Worm (Caenorhabditis elegans) whole organism, midembryonic: ENCODE measurements around the gene Y97E10B.1.

Experiments used
- T22C8.4 ChIP-seq: fragments of 200-800 bp; sonication (Bioruptor generic); IDR thresholded peaks from 2 replicates; pipeline ENCODE4 v1.3.6; 2022; ENCODE audit warnings: missing genetic modification characterization, missing compliant biosample characterization
- cog-1 ChIP-seq: sonication (generic microtip); optimal IDR thresholded peaks from 2 replicates; lab custom pipeline; 2016; ENCODE audit warnings: missing genetic modification characterization, missing compliant biosample characterization
- flt-1 ChIP-seq: fragments of 200-800 bp; sonication (Bioruptor generic); IDR thresholded peaks from 2 replicates; pipeline ENCODE4 v1.3.6; 2022; ENCODE audit warnings: missing genetic modification characterization, missing compliant biosample characterization
- klf-2 ChIP-seq: fragments of 200-800 bp; sonication (Bioruptor generic); conservative IDR thresholded peaks from 2 replicates; pipeline ENCODE4 v1.3.6; 2022; ENCODE audit warnings: missing genetic modification reagents, missing genetic modification characterization, missing compliant biosample characterization
- med-1 ChIP-seq: sonication (generic microtip); optimal IDR thresholded peaks from 2 replicates; lab custom pipeline; 2017; ENCODE audit warnings: missing genetic modification characterization, mild to moderate bottlenecking, missing compliant biosample characterization, antibody characterized with exemption, missing genetic modification reagents; ENCODE audit not compliant: insufficient read depth
- ref-1 ChIP-seq: fragments of 200-800 bp; sonication (Bioruptor generic); conservative IDR thresholded peaks from 2 replicates; pipeline ENCODE4 v1.3.6; 2022; ENCODE audit warnings: missing genetic modification reagents, missing genetic modification characterization, missing compliant biosample characterization
- tab-1 ChIP-seq: fragments of 200-800 bp; sonication (Bioruptor generic); IDR thresholded peaks from 2 replicates; pipeline ENCODE4 v1.3.6; 2022; ENCODE audit warnings: missing genetic modification characterization, missing compliant biosample characterization
- ztf-23 ChIP-seq: fragments of 200-800 bp; sonication (Bioruptor generic); IDR thresholded peaks from 2 replicates; pipeline ENCODE4 v1.3.6; 2022; ENCODE audit warnings: missing genetic modification reagents, missing genetic modification characterization, missing compliant biosample characterization
- ztf-29 ChIP-seq: fragments of 200-800 bp; sonication (Bioruptor generic); IDR thresholded peaks from 2 replicates; pipeline ENCODE4 v1.3.6; 2022; ENCODE audit warnings: missing genetic modification reagents, missing genetic modification characterization, missing compliant biosample characterization

Gene Y97E10B.1

ce11 chrV:7937152-7937551 is 6.5 kb upstream of the Y97E10B.1 start, which contains the start of gene srsx-3:
Gene srsx-3 (minus strand): TSS chrV:7937252.
- TF ChIP-seq tab-1 (no peak), T22C8.4 (no peak), ztf-23 (GFP tag; lab: Robert Waterston, UW) (no peak), med-1 (GFP tag; lab: Kevin White, UChicago) (no peak), ref-1 (GFP tag; lab: Robert Waterston, UW) (no peak), flt-1 (no peak), klf-2 (GFP tag; lab: Robert Waterston, UW) (no peak), ztf-29 (GFP tag; lab: Robert Waterston, UW) (no peak), cog-1 (no peak)

ce11 chrV:7940299-7940698 is 3.4 kb upstream of the Y97E10B.1 start, which contains the start of gene srt-53:
Gene srt-53 (minus strand): TSS chrV:7940399.
- TF ChIP-seq ztf-29 (GFP tag; lab: Robert Waterston, UW) (no peak), med-1 (GFP tag; lab: Kevin White, UChicago) (no peak), ztf-23 (GFP tag; lab: Robert Waterston, UW) (no peak), T22C8.4 (no peak), cog-1 (no peak), ref-1 (GFP tag; lab: Robert Waterston, UW) (no peak), klf-2 (GFP tag; lab: Robert Waterston, UW) (no peak), tab-1 (no peak), flt-1 (no peak)

DNA sequence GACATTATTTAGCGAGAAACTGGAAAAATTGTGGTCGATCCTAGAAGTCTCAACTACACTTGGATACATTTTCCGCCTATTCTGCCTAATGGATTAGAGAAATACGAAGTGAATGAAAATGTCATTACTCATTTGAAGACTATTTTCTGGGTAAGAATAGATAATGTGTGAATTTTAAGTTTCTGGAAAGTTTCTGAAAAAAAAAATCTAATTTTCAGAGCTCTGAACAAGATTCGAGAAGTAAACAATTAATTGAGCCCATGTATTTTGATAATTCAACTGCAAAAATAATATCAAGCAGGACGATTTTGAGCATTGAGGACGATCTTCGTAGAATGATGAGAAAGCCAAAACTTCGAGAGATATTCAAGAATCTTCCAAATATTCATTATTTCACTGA is 2.6 kb downstream of the Y97E10B.1 start:
- no peak for TF ChIP-seq ref-1 (GFP tag; lab: Robert Waterston, UW)
- no peak for TF ChIP-seq klf-2 (GFP tag; lab: Robert Waterston, UW)
- TF ChIP-seq T22C8.4: no peak
- no peak for TF ChIP-seq ztf-23 (GFP tag; lab: Robert Waterston, UW)
- no peak for TF ChIP-seq med-1 (GFP tag; lab: Kevin White, UChicago)
- TF ChIP-seq cog-1: no peak
- no peak for TF ChIP-seq flt-1
- no peak for TF ChIP-seq tab-1

ce11 chrV:7952855-7953254 is 9.2 kb downstream of the Y97E10B.1 start, which contains the start of gene clec-216:
Gene clec-216 (minus strand): TSS chrV:7952955.
- no peak for TF ChIP-seq flt-1
- no peak for TF ChIP-seq tab-1
- TF ChIP-seq ztf-29 (GFP tag; lab: Robert Waterston, UW): no peak
- no peak for TF ChIP-seq cog-1
- TF ChIP-seq med-1 (GFP tag; lab: Kevin White, UChicago): no peak
- no peak for TF ChIP-seq ztf-23 (GFP tag; lab: Robert Waterston, UW)
- TF ChIP-seq ref-1 (GFP tag; lab: Robert Waterston, UW): no peak
- no peak for TF ChIP-seq T22C8.4
- no peak for TF ChIP-seq klf-2 (GFP tag; lab: Robert Waterston, UW)

- TF ChIP-seq flt-1 (no peak), ref-1 (GFP tag; lab: Robert Waterston, UW) (no peak), tab-1 (no peak), ztf-29 (GFP tag; lab: Robert Waterston, UW) (no peak)
Observed at ce11 chrV:7954552-7954951, 10.9 kb downstream of the Y97E10B.1 start, which contains the start of gene F26D11.13. Gene F26D11.13 (minus strand): TSS chrV:7954652.

ce11 chrV:7955168-7955567 is 11.5 kb downstream of the Y97E10B.1 start, which contains the start of gene F26D11.12:
Gene F26D11.12 (minus strand): TSS chrV:7955312.
- no peak for TF ChIP-seq klf-2 (GFP tag; lab: Robert Waterston, UW)
- TF ChIP-seq flt-1: no peak
- TF ChIP-seq T22C8.4: no peak
- TF ChIP-seq cog-1: no peak
- no peak for TF ChIP-seq ztf-29 (GFP tag; lab: Robert Waterston, UW)
- no peak for TF ChIP-seq ztf-23 (GFP tag; lab: Robert Waterston, UW)
- TF ChIP-seq med-1 (GFP tag; lab: Kevin White, UChicago): no peak
- TF ChIP-seq tab-1: no peak
- TF ChIP-seq ref-1 (GFP tag; lab: Robert Waterston, UW): no peak

DNA sequence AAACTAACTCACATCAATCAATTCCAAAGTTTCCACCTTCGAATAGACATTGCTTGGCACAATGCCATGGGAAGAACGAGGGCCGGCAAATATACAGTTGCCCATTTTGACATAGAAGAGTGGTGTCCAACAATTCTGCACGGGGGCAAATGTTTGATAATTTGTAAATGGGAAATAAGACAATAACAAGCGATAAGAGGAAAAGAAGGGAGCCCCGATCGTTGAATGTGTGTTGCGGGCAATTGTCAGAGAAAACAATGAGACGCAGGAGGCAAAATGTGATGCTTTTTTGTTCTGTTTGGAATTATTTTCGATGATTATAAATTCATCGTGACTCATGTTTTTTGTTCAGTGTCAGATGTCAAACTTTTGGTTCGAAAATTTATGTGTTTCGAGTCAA is 12.6 kb downstream of the Y97E10B.1 start, which contains the start of gene pals-34:
Gene pals-34 (minus strand): TSS at position 280 of the 400 bp plus-strand sequence.
- TF ChIP-seq ztf-23 (GFP tag; lab: Robert Waterston, UW) (no peak), klf-2 (GFP tag; lab: Robert Waterston, UW) (no peak), cog-1 (no peak), ztf-29 (GFP tag; lab: Robert Waterston, UW) (no peak), tab-1 (no peak), med-1 (GFP tag; lab: Kevin White, UChicago) (no peak), flt-1 (no peak), T22C8.4 (no peak), ref-1 (GFP tag; lab: Robert Waterston, UW) (no peak)

DNA sequence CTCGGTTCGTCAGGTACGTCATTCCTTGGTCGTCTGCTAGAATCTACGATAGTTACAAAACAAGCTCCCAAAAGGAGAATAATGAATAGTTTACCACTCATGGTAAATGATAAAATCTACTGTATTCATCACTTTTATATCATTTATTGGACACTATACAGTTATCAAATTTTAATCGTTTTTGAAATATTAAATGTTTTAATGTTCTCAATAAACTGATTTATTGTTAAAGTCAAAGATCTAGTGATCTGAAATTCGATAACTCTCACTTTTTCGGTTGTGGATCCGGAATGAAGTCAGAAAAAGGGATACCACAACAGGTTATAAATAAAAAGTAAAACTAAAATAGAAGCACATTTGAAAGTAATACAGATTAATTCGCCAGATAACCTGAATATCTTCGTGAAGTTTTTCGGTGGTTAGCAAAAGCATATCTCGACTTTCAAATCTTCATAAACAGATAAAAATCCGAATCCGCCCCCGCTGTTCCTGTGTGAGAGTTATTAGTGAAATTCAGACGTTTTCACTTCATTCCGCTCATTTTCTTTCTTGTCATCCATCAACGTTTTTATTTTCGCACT is 15.2 kb downstream of the Y97E10B.1 start, which contains the start of the genes clec-217 and F26D11.2:
Gene clec-217 (minus strand): TSS at position 101 of the 581 bp plus-strand sequence.
Gene F26D11.2 (plus strand): TSS at position 531 of the 581 bp plus-strand sequence.
- no peak for TF ChIP-seq cog-1
- TF ChIP-seq ztf-29 (GFP tag; lab: Robert Waterston, UW): no peak
- TF ChIP-seq T22C8.4: no peak

ce11 chrV:7964429-7964828 is 20.8 kb downstream of the Y97E10B.1 start:
- TF ChIP-seq ref-1 (GFP tag; lab: Robert Waterston, UW) (no peak), tab-1 (no peak), klf-2 (GFP tag; lab: Robert Waterston, UW) (no peak), med-1 (GFP tag; lab: Kevin White, UChicago) (no peak), ztf-29 (GFP tag; lab: Robert Waterston, UW) (no peak), flt-1 (no peak), cog-1 (no peak), ztf-23 (GFP tag; lab: Robert Waterston, UW) (no peak), T22C8.4 (no peak)

ce11 chrV:7969107-7969506 is 25.4 kb downstream of the Y97E10B.1 start, which contains the start of gene che-7:
Gene che-7 (minus strand): TSS chrV:7969207.
- TF ChIP-seq T22C8.4: peak; percentile 39; the same call in 1 of the 2 replicates
- TF ChIP-seq med-1 (GFP tag; lab: Kevin White, UChicago): no peak
- no peak for TF ChIP-seq tab-1
